Worm (Caenorhabditis elegans) whole organism, early embryonic: Measurements from ENCODE around the gene str-227.
"Not testable (repeated sequence)": the region's sequence is repeated elsewhere in the genome, so short reads cannot be mapped to it uniquely, and the experiment has no call there.

Source experiments
- B0310.2 ChIP-seq: sonication (generic microtip); optimal IDR thresholded peaks from 2 replicates; lab custom pipeline; 2016; ENCODE audit warnings: mild to moderate bottlenecking, missing genetic modification characterization, missing compliant biosample characterization
- F13C5.2 ChIP-seq: sonication (generic microtip); optimal IDR thresholded peaks from 2 replicates; lab custom pipeline; 2017; ENCODE audit warnings: mild to moderate bottlenecking, missing genetic modification characterization, inconsistent platforms, missing compliant biosample characterization
- aly-1 ChIP-seq: sonication (generic microtip); optimal IDR thresholded peaks from 2 replicates; lab custom pipeline; 2016; ENCODE audit warnings: missing genetic modification characterization, missing compliant biosample characterization
- ama-1 ChIP-seq: fragments of 150-350 bp; optimal IDR thresholded peaks from 2 replicates; lab custom pipeline; 2014
- ceh-13 ChIP-seq: fragments of 200-800 bp; sonication (Bioruptor generic); optimal IDR thresholded peaks from 2 replicates; lab custom pipeline; 2018; ENCODE audit warnings: mild to moderate bottlenecking, missing genetic modification characterization, missing compliant biosample characterization
- ets-7 ChIP-seq: sonication (generic microtip); optimal IDR thresholded peaks from 2 replicates; lab custom pipeline; 2016; ENCODE audit warnings: missing genotype, missing genetic modification characterization, missing compliant biosample characterization
- flt-1 ChIP-seq: fragments of 200-800 bp; sonication (Bioruptor generic); IDR thresholded peaks from 2 replicates; pipeline ENCODE4 v1.3.6; 2022; ENCODE audit warnings: missing genetic modification characterization, missing compliant biosample characterization
- hmg-4 ChIP-seq: fragments of 200-800 bp; sonication (Bioruptor generic); optimal IDR thresholded peaks from 2 replicates; lab custom pipeline; 2018; ENCODE audit warnings: mild to moderate bottlenecking, missing genetic modification characterization, missing compliant biosample characterization
- pes-1 ChIP-seq: fragments of 200-800 bp; sonication (Bioruptor generic); IDR thresholded peaks from 2 replicates; pipeline ENCODE4 v1.3.6; 2022; ENCODE audit warnings: missing genetic modification reagents, missing genetic modification characterization, missing compliant biosample characterization
- tbx-37 ChIP-seq: fragments of 200-800 bp; sonication (Bioruptor generic); conservative IDR thresholded peaks from 2 replicates; pipeline ENCODE4 v1.3.6; 2022; ENCODE audit warnings: missing genetic modification reagents, missing genetic modification characterization, missing compliant biosample characterization

- TF ChIP-seq tbx-37; flt-1; ama-1 (lab: Kevin White, UChicago); B0310.2 (tag; lab: Kevin White, UChicago); ets-7 (tag; lab: Kevin White, UChicago); ceh-13 (GFP tag; lab: Kevin White, UChicago); aly-1 (tag; lab: Kevin White, UChicago); F13C5.2 (tag; lab: Kevin White, UChicago); pes-1; hmg-4 (GFP tag; lab: Kevin White, UChicago): not testable (repeated sequence)
Measured at ce11 chrV:3506252-3506651, 11.7 kb upstream of the str-227 start, which contains the start of gene ugt-64.
